Worm (Caenorhabditis elegans): Measurements from ENCODE around the gene F54D10.7.

Gene F54D10.7

ce11 chrII:3781238-3781637, 39.9 kb downstream of the F54D10.7 start:
- TF ChIP-seq sea-1 (GFP tag; conservative IDR thresholded peaks at IDR 0.05) = no peak
- no peak for TF ChIP-seq hnd-1 (tag; optimal IDR thresholded peaks at IDR 0.05)
- no peak for TF ChIP-seq ceh-36 (tag; optimal IDR thresholded peaks at IDR 0.05)
- no peak for TF ChIP-seq hmg-4 (GFP tag; optimal IDR thresholded peaks at IDR 0.05)
- TF ChIP-seq B0310.2 (tag; optimal IDR thresholded peaks at IDR 0.05) = no peak
- TF ChIP-seq scrt-1 (GFP tag; IDR thresholded peaks at IDR 0.05) = no peak
- no peak for TF ChIP-seq pes-1 (GFP tag; IDR thresholded peaks at IDR 0.05)
- TF ChIP-seq ceh-13 (GFP tag; optimal IDR thresholded peaks at IDR 0.05) = no peak

ce11 chrII:3779463-3779862, 41.6 kb downstream of the F54D10.7 start, which contains the start of gene T24E12.11:
T24E12.11 (minus strand) TSS chrII:3779563.
- TF ChIP-seq flt-1 (GFP tag; IDR thresholded peaks at IDR 0.05) = no peak
- no peak for TF ChIP-seq hmbx-1 (tag; optimal IDR thresholded peaks at IDR 0.05)
- no peak for TF ChIP-seq pes-1 (GFP tag; IDR thresholded peaks at IDR 0.05)
- no peak for TF ChIP-seq B0310.2 (tag; optimal IDR thresholded peaks at IDR 0.05)
- TF ChIP-seq ceh-13 (GFP tag; optimal IDR thresholded peaks at IDR 0.05) = no peak
- TF ChIP-seq tbx-37 (GFP tag; conservative IDR thresholded peaks at IDR 0.05) = no peak
- no peak for TF ChIP-seq ets-7 (tag; optimal IDR thresholded peaks at IDR 0.05)
- no peak for TF ChIP-seq ama-1 (optimal IDR thresholded peaks at IDR 0.05)
- TF ChIP-seq tbx-11 (GFP tag; IDR thresholded peaks at IDR 0.05) = no peak
- TF ChIP-seq F13C5.2 (tag; optimal IDR thresholded peaks at IDR 0.05) = no peak
- TF ChIP-seq hnd-1 (tag; optimal IDR thresholded peaks at IDR 0.05) = no peak
- TF ChIP-seq aly-1 (tag; optimal IDR thresholded peaks at IDR 0.05) = no peak
- TF ChIP-seq sea-1 (GFP tag; conservative IDR thresholded peaks at IDR 0.05) = no peak
- TF ChIP-seq tra-4 (tag; optimal IDR thresholded peaks at IDR 0.05) = no peak
- no peak for TF ChIP-seq ceh-36 (tag; optimal IDR thresholded peaks at IDR 0.05)

ce11 chrII:3777802-3778201, 43.3 kb downstream of the F54D10.7 start:
- TF ChIP-seq scrt-1 (GFP tag; IDR thresholded peaks at IDR 0.05) = no peak
- TF ChIP-seq hmbx-1 (tag; optimal IDR thresholded peaks at IDR 0.05) = no peak
- TF ChIP-seq ets-7 (tag; optimal IDR thresholded peaks at IDR 0.05) = no peak
- no peak for TF ChIP-seq ceh-36 (tag; optimal IDR thresholded peaks at IDR 0.05)
- no peak for TF ChIP-seq B0310.2 (tag; optimal IDR thresholded peaks at IDR 0.05)
- no peak for TF ChIP-seq F13C5.2 (tag; optimal IDR thresholded peaks at IDR 0.05)
- no peak for TF ChIP-seq aly-1 (tag; optimal IDR thresholded peaks at IDR 0.05)
- TF ChIP-seq tbx-11 (GFP tag; IDR thresholded peaks at IDR 0.05) = no peak
- no peak for TF ChIP-seq hmg-4 (GFP tag; optimal IDR thresholded peaks at IDR 0.05)
- TF ChIP-seq pes-1 (GFP tag; IDR thresholded peaks at IDR 0.05) = no peak
- TF ChIP-seq ceh-13 (GFP tag; optimal IDR thresholded peaks at IDR 0.05) = no peak
- TF ChIP-seq tbx-37 (GFP tag; conservative IDR thresholded peaks at IDR 0.05) = no peak
- no peak for TF ChIP-seq sea-1 (GFP tag; conservative IDR thresholded peaks at IDR 0.05)
- no peak for TF ChIP-seq tra-4 (tag; optimal IDR thresholded peaks at IDR 0.05)
- no peak for TF ChIP-seq flt-1 (GFP tag; IDR thresholded peaks at IDR 0.05)
- TF ChIP-seq hnd-1 (tag; optimal IDR thresholded peaks at IDR 0.05) = no peak
- TF ChIP-seq ama-1 (optimal IDR thresholded peaks at IDR 0.05) = no peak

- TF ChIP-seq ceh-13 (GFP tag; optimal IDR thresholded peaks at IDR 0.05) (no peak), hmg-4 (GFP tag; optimal IDR thresholded peaks at IDR 0.05) (no peak), hmbx-1 (tag; optimal IDR thresholded peaks at IDR 0.05) (no peak), sea-1 (GFP tag; conservative IDR thresholded peaks at IDR 0.05) (no peak), tra-4 (tag; optimal IDR thresholded peaks at IDR 0.05) (no peak), ama-1 (optimal IDR thresholded peaks at IDR 0.05) (no peak), B0310.2 (tag; optimal IDR thresholded peaks at IDR 0.05) (no peak), scrt-1 (GFP tag; IDR thresholded peaks at IDR 0.05) (no peak), tbx-11 (GFP tag; IDR thresholded peaks at IDR 0.05) (no peak), tbx-37 (GFP tag; conservative IDR thresholded peaks at IDR 0.05) (no peak), aly-1 (tag; optimal IDR thresholded peaks at IDR 0.05) (no peak), pes-1 (GFP tag; IDR thresholded peaks at IDR 0.05) (no peak), hnd-1 (tag; optimal IDR thresholded peaks at IDR 0.05) (no peak), ets-7 (tag; optimal IDR thresholded peaks at IDR 0.05) (no peak)
Observed at ce11 chrII:3775719-3776118, 45.4 kb downstream of the F54D10.7 start, which contains the start of gene T24E12.3. T24E12.3 (plus strand) TSS chrII:3776019.

- TF ChIP-seq tbx-11 (GFP tag; IDR thresholded peaks at IDR 0.05) = no peak
Observed at ce11 chrII:3773130-3773529, 48.0 kb downstream of the F54D10.7 start, which contains the start of gene T24E12.10. T24E12.10 (minus strand) TSS chrII:3773230.

- TF ChIP-seq tbx-11 (GFP tag; IDR thresholded peaks at IDR 0.05) (no peak), tra-4 (tag; optimal IDR thresholded peaks at IDR 0.05) (no peak), scrt-1 (GFP tag; IDR thresholded peaks at IDR 0.05) (no peak), B0310.2 (tag; optimal IDR thresholded peaks at IDR 0.05) (no peak), aly-1 (tag; optimal IDR thresholded peaks at IDR 0.05) (no peak), pes-1 (GFP tag; IDR thresholded peaks at IDR 0.05) (no peak), tbx-37 (GFP tag; conservative IDR thresholded peaks at IDR 0.05) (no peak), sea-1 (GFP tag; conservative IDR thresholded peaks at IDR 0.05) (no peak), flt-1 (GFP tag; IDR thresholded peaks at IDR 0.05) (no peak), hmbx-1 (tag; optimal IDR thresholded peaks at IDR 0.05) (no peak), hnd-1 (tag; optimal IDR thresholded peaks at IDR 0.05) (no peak), ceh-36 (tag; optimal IDR thresholded peaks at IDR 0.05) (no peak), ceh-13 (GFP tag; optimal IDR thresholded peaks at IDR 0.05) (no peak), hmg-4 (GFP tag; optimal IDR thresholded peaks at IDR 0.05) (no peak), F13C5.2 (tag; optimal IDR thresholded peaks at IDR 0.05) (no peak), ama-1 (optimal IDR thresholded peaks at IDR 0.05) (no peak)
Observed at ce11 chrII:3771640-3772039, 49.5 kb downstream of the F54D10.7 start.
